Fruit fly (Drosophila melanogaster) whole organism, prepupa: ENCODE measurements around the gene mub.

ENCODE experiments used
- Blimp-1 ChIP-seq: fragments of 200-800 bp; sonication (Bioruptor generic); optimal IDR thresholded peaks from 3 replicates; lab custom pipeline; 2017; ENCODE audit warnings: missing biosample characterization, missing genetic modification characterization, mild to moderate bottlenecking, moderate library complexity, missing genetic modification reagents
- CG10669 ChIP-seq: fragments of 200-800 bp; sonication (Bioruptor generic); optimal IDR thresholded peaks from 3 replicates; lab custom pipeline; 2018; ENCODE audit warnings: missing biosample characterization, mild to moderate bottlenecking, missing genetic modification characterization, moderate library complexity
- CG11762 ChIP-seq: fragments of 200-800 bp; sonication (Bioruptor generic); optimal IDR thresholded peaks from 3 replicates; lab custom pipeline; 2016; ENCODE audit warnings: missing biosample characterization, missing genetic modification characterization; ENCODE audit not compliant: insufficient read depth
- CG11902 ChIP-seq: fragments of 200-800 bp; sonication (Bioruptor generic); optimal IDR thresholded peaks from 3 replicates; lab custom pipeline; 2016; ENCODE audit warnings: missing biosample characterization, missing genetic modification characterization
- CG15336 ChIP-seq: fragments of 200-800 bp; sonication (Bioruptor generic); IDR thresholded peaks from 2 replicates; pipeline ENCODE4 v1.3.6; 2022; ENCODE audit warnings: missing biosample characterization, missing genetic modification characterization
- CG1621 ChIP-seq: fragments of 200-800 bp; sonication (Bioruptor generic); optimal IDR thresholded peaks from 3 replicates; lab custom pipeline; 2018; ENCODE audit warnings: missing biosample characterization, mild to moderate bottlenecking, missing genetic modification characterization
- CG16779 ChIP-seq: fragments of 200-800 bp; sonication (Bioruptor generic); optimal IDR thresholded peaks from 3 replicates; lab custom pipeline; 2017; ENCODE audit warnings: missing biosample characterization, mild to moderate bottlenecking, missing genetic modification characterization
- CG31627 ChIP-seq: fragments of 200-800 bp; sonication (Bioruptor generic); optimal IDR thresholded peaks from 3 replicates; lab custom pipeline; 2016; ENCODE audit warnings: missing biosample characterization, missing genetic modification characterization
- CG32006 ChIP-seq: fragments of 200-800 bp; sonication (Bioruptor generic); optimal IDR thresholded peaks from 3 replicates; lab custom pipeline; 2017; ENCODE audit warnings: missing biosample characterization, mild to moderate bottlenecking, missing genetic modification characterization
- CG34406 ChIP-seq: fragments of 200-800 bp; sonication (Bioruptor generic); optimal IDR thresholded peaks from 3 replicates; lab custom pipeline; 2016; ENCODE audit warnings: missing biosample characterization, missing genetic modification characterization
- CG3919 ChIP-seq: fragments of 200-800 bp; sonication (Bioruptor generic); optimal IDR thresholded peaks from 3 replicates; lab custom pipeline; 2016; ENCODE audit warnings: missing biosample characterization, missing genetic modification characterization
- CG4318 ChIP-seq: fragments of 200-800 bp; sonication (Bioruptor generic); optimal IDR thresholded peaks from 3 replicates; lab custom pipeline; 2017; ENCODE audit warnings: missing biosample characterization, mild to moderate bottlenecking, missing genetic modification characterization
- CG6276 ChIP-seq: fragments of 200-800 bp; sonication (Bioruptor generic); optimal IDR thresholded peaks from 2 replicates; lab custom pipeline; 2017; ENCODE audit warnings: missing biosample characterization, mild to moderate bottlenecking, missing genetic modification characterization
- CG6808 ChIP-seq: fragments of 200-800 bp; sonication (Bioruptor generic); optimal IDR thresholded peaks from 3 replicates; lab custom pipeline; 2017; ENCODE audit warnings: missing biosample characterization, missing genetic modification characterization, mild to moderate bottlenecking, moderate library complexity, missing genetic modification reagents
- CG6854 ChIP-seq: fragments of 200-800 bp; sonication (Bioruptor generic); optimal IDR thresholded peaks from 2 replicates; lab custom pipeline; 2017; ENCODE audit warnings: missing biosample characterization, mild to moderate bottlenecking, missing genetic modification characterization
- CG7368 ChIP-seq: fragments of 200-800 bp; sonication (Bioruptor generic); optimal IDR thresholded peaks from 3 replicates; lab custom pipeline; 2016; ENCODE audit warnings: missing biosample characterization, missing genetic modification characterization
- CG8319 ChIP-seq: fragments of 200-800 bp; sonication (Bioruptor generic); optimal IDR thresholded peaks from 3 replicates; lab custom pipeline; 2016; ENCODE audit warnings: missing biosample characterization, missing genetic modification characterization
- CG8632 ChIP-seq: fragments of 200-800 bp; sonication (Bioruptor generic); optimal IDR thresholded peaks from 3 replicates; lab custom pipeline; 2016; ENCODE audit warnings: missing biosample characterization, missing genetic modification characterization
- Eip75B ChIP-seq: fragments of 200-800 bp; sonication (Bioruptor generic); optimal IDR thresholded peaks from 3 replicates; lab custom pipeline; 2016; ENCODE audit warnings: missing biosample characterization, missing genetic modification characterization
- Eip78C ChIP-seq: fragments of 200-800 bp; sonication (Bioruptor generic); peaks from one replicate; lab custom pipeline; 2016; ENCODE audit warnings: missing biosample characterization, missing genetic modification characterization
- Eip93F ChIP-seq: fragments of 200-800 bp; sonication (Bioruptor generic); optimal IDR thresholded peaks from 2 replicates; lab custom pipeline; 2016; ENCODE audit warnings: missing biosample characterization, mild to moderate bottlenecking, missing genetic modification characterization
- Ets96B ChIP-seq: fragments of 200-800 bp; optimal IDR thresholded peaks from 2 replicates; lab custom pipeline; 2019; ENCODE audit warnings: missing biosample characterization, mild to moderate bottlenecking, missing genetic modification characterization, moderate library complexity
- Gug ChIP-seq: fragments of 200-800 bp; sonication (Bioruptor generic); IDR thresholded peaks from 2 replicates; pipeline ENCODE4 v1.3.6; 2022; ENCODE audit warnings: missing biosample characterization, missing genetic modification characterization
- Hr38 ChIP-seq: sonication (Bioruptor generic); optimal IDR thresholded peaks from 2 replicates; lab custom pipeline; 2016; ENCODE audit warnings: missing biosample characterization, missing genetic modification characterization
- Hr39 ChIP-seq: fragments of 200-800 bp; sonication (Bioruptor generic); optimal IDR thresholded peaks from 2 replicates; lab custom pipeline; 2016; ENCODE audit warnings: missing biosample characterization, missing genetic modification characterization
- Hr4 ChIP-seq: fragments of 200-800 bp; sonication (Bioruptor generic); optimal IDR thresholded peaks from 3 replicates; lab custom pipeline; 2016; ENCODE audit warnings: missing biosample characterization, missing genetic modification characterization
- Met ChIP-seq: fragments of 200-800 bp; sonication (Bioruptor generic); optimal IDR thresholded peaks from 3 replicates; lab custom pipeline; 2016; ENCODE audit warnings: missing biosample characterization, missing genetic modification characterization
- OdsH ChIP-seq: fragments of 200-800 bp; sonication (Bioruptor generic); optimal IDR thresholded peaks from 3 replicates; lab custom pipeline; 2016; ENCODE audit warnings: missing biosample characterization, missing genetic modification characterization
- Smox ChIP-seq: fragments of 200-800 bp; sonication (Bioruptor generic); optimal IDR thresholded peaks from 3 replicates; lab custom pipeline; 2016; ENCODE audit warnings: missing biosample characterization, missing genetic modification characterization
- Sox102F ChIP-seq: fragments of 200-800 bp; sonication (Bioruptor generic); optimal IDR thresholded peaks from 2 replicates; lab custom pipeline; 2016; ENCODE audit warnings: missing biosample characterization, mild to moderate bottlenecking, missing genetic modification characterization
- Sox14 ChIP-seq: fragments of 200-800 bp; sonication (Bioruptor generic); optimal IDR thresholded peaks from 3 replicates; lab custom pipeline; 2016; ENCODE audit warnings: missing biosample characterization, missing genetic modification characterization
- Sox15 ChIP-seq: fragments of 200-800 bp; sonication (Bioruptor generic); optimal IDR thresholded peaks from 3 replicates; lab custom pipeline; 2016; ENCODE audit warnings: missing biosample characterization, missing genetic modification characterization
- achi ChIP-seq: fragments of 200-800 bp; sonication (Bioruptor generic); optimal IDR thresholded peaks from 3 replicates; lab custom pipeline; 2016; ENCODE audit warnings: missing biosample characterization, missing genetic modification characterization
- acj6 ChIP-seq: fragments of 200-800 bp; sonication (Bioruptor generic); optimal IDR thresholded peaks from 3 replicates; lab custom pipeline; 2016; ENCODE audit warnings: missing biosample characterization, missing genetic modification characterization
- cyc ChIP-seq: fragments of 200-800 bp; sonication (Bioruptor generic); optimal IDR thresholded peaks from 3 replicates; lab custom pipeline; 2016; ENCODE audit warnings: missing biosample characterization, missing genetic modification characterization
- dac ChIP-seq: fragments of 200-800 bp; sonication (Bioruptor generic); optimal IDR thresholded peaks from 2 replicates; lab custom pipeline; 2017; ENCODE audit warnings: missing biosample characterization, mild to moderate bottlenecking, missing genetic modification characterization
- dsx ChIP-seq: fragments of 200-800 bp; optimal IDR thresholded peaks from 3 replicates; lab custom pipeline; 2019; ENCODE audit warnings: missing biosample characterization, mild to moderate bottlenecking, missing genetic modification characterization, moderate library complexity; ENCODE audit not compliant: poor library complexity, severe bottlenecking
- eg ChIP-seq: fragments of 200-800 bp; sonication (Bioruptor generic); IDR thresholded peaks from 3 replicates; pipeline ENCODE4 v1.3.6; 2022; ENCODE audit warnings: missing biosample characterization, missing genetic modification characterization
- fd59A ChIP-seq: fragments of 200-800 bp; sonication (Bioruptor generic); optimal IDR thresholded peaks from 2 replicates; lab custom pipeline; 2017; ENCODE audit warnings: missing biosample characterization, mild to moderate bottlenecking, missing genetic modification characterization, missing genetic modification reagents
- fkh ChIP-seq: fragments of 200-800 bp; sonication (Bioruptor generic); optimal IDR thresholded peaks from 3 replicates; lab custom pipeline; 2017; ENCODE audit warnings: missing biosample characterization, mild to moderate bottlenecking, missing genetic modification characterization, moderate library complexity
- lz ChIP-seq: fragments of 200-800 bp; sonication (Bioruptor generic); optimal IDR thresholded peaks from 3 replicates; lab custom pipeline; 2016; ENCODE audit warnings: missing biosample characterization, missing genetic modification characterization
- pdm3 ChIP-seq: fragments of 200-800 bp; sonication (Bioruptor generic); optimal IDR thresholded peaks from 3 replicates; lab custom pipeline; 2016; ENCODE audit warnings: missing biosample characterization, missing genetic modification characterization
- salr ChIP-seq, 2 experiments: fragments of 200-800 bp; sonication (Bioruptor generic); optimal IDR thresholded peaks; 3 replicates each; lab custom pipeline; 2016 to 2018; ENCODE audit warnings: missing biosample characterization in 2 of 2, missing genetic modification characterization in 2 of 2, mild to moderate bottlenecking in 1 of 2
- spab ChIP-seq: fragments of 200-800 bp; sonication (Bioruptor generic); optimal IDR thresholded peaks from 2 replicates; lab custom pipeline; 2017; ENCODE audit warnings: missing biosample characterization, mild to moderate bottlenecking, missing genetic modification characterization, missing genetic modification reagents
- ss ChIP-seq, 2 experiments: fragments of 200-800 bp; sonication (Bioruptor generic); optimal IDR thresholded peaks; 2 replicates in 1 of 2; 3 replicates in 1 of 2; lab custom pipeline; 2017 to 2018; ENCODE audit warnings: mild to moderate bottlenecking in 2 of 2, missing biosample characterization in 2 of 2, missing genetic modification characterization in 2 of 2, moderate library complexity in 1 of 2
- svp ChIP-seq: fragments of 200-800 bp; sonication (Bioruptor generic); peaks from one replicate; lab custom pipeline; 2016; ENCODE audit warnings: missing biosample characterization, missing genetic modification characterization
- vri ChIP-seq: fragments of 200-800 bp; sonication (Bioruptor generic); optimal IDR thresholded peaks from 3 replicates; lab custom pipeline; 2016; ENCODE audit warnings: missing biosample characterization, mild to moderate bottlenecking, missing genetic modification characterization

Gene mub

DNA sequence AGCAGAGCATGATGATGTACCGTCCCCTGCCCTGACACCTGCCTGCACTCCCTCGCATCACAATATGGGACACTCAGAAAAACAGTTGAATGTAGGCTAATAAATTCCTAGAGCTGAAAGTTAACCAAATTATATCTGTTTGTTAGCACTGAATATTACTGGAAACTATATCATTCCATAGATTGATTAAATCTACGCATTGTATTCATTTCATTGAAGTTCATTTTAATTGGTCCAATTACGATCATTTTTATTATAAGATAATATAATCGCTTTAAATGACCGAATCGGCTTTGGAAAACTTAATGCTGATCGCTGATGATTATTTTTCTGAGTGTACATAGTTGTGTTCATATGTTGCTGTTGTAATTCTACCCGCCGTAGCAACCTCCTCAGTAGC is 74.0 kb downstream of the mub start (continued):
- TF ChIP-seq Sox102F (GFP tag; lab: Kevin White, UChicago) (no peak), svp (GFP tag; lab: Kevin White, UChicago) (peak; percentile 46), spab (GFP tag; lab: Kevin White, UChicago) (peak; percentile 30), Met (GFP tag; lab: Kevin White, UChicago) (no peak)

DNA sequence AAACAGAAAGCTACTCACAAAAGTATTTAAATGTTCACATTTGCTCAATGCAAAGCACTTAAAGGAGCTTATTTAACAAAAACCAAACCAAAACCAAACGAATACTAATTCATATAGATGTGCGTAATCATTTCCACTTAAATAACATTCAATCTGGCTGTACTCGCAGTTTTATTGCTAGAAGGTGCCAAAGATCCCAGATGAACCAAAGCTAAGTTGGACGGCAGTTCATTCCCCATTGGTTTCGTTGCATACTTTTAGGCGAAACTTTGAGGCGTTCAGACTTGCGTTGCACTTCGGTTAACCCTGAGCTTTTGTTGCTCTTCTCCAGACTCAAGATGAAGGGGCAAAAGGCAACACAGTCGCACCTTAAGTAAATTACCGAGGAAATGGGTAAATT is 85.6 kb downstream of the mub start:
- TF ChIP-seq CG15336 (GFP tag; lab: Robert Waterston, UW) = peak; percentile 22; the same call in 1 of the 2 replicates
- no peak for TF ChIP-seq Sox102F (GFP tag; lab: Kevin White, UChicago)

DNA sequence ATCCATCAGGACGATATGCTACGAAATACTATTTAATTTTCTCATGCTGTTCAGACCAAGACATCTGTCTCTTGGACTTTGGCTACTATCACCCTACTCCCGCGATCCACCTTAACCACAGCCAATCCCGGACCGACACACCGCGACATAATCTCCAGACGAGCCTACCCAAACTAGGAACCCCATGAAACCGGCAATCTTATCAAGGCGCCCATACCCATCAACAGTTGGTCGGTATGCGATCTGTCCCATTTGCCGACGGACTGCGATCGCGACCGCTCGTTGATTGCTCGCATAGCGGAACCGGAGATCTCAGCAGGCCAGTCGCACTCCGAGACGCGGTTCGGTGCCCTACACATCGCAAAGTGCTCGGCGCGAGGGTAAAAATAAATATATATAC is 89.9 kb downstream of the mub start, which contains the start of gene SLC22A:
SLC22A (plus strand) TSS at position 243 of the 400 bp plus-strand sequence.
- TF ChIP-seq CG11902 (GFP tag; lab: Kevin White, UChicago) (no peak), dac (GFP tag; lab: Kevin White, UChicago) (peak; percentile 3), CG3919 (GFP tag; lab: Kevin White, UChicago) (no peak), fd59A (GFP tag; lab: Kevin White, UChicago) (no peak), cyc (GFP tag; lab: Kevin White, UChicago) (no peak), CG6276 (GFP tag; lab: Kevin White, UChicago) (peak; percentile 77), vri (GFP tag; lab: Kevin White, UChicago) (no peak), OdsH (GFP tag; lab: Kevin White, UChicago) (peak; percentile 10), CG16779 (tag; lab: Kevin White, UChicago) (no peak), Smox (GFP tag; lab: Kevin White, UChicago) (no peak), CG8319 (GFP tag; lab: Kevin White, UChicago) (peak; percentile 0), CG31627 (no peak), CG8632 (GFP tag; lab: Kevin White, UChicago) (no peak), Met (GFP tag; lab: Kevin White, UChicago) (no peak), CG10669 (GFP tag; lab: Kevin White, UChicago) (peak; percentile 44), CG6854 (no peak), CG15336 (GFP tag; lab: Robert Waterston, UW) (peak; percentile 30; the same call in 1 of the 2 replicates), Hr38 (GFP tag; lab: Kevin White, UChicago) (no peak), ss (GFP tag; optimal IDR thresholded peaks at IDR 0.05; lab: Kevin White, UChicago) (peak; percentile 72 to 84), Ets96B (tag; lab: Kevin White, UChicago) (peak; percentile 22), Eip78C (GFP tag; lab: Kevin White, UChicago) (peak; percentile 81), CG7368 (no peak), achi (GFP tag; lab: Kevin White, UChicago) (peak; percentile 18), salr (GFP tag; optimal IDR thresholded peaks at IDR 0.05; lab: Kevin White, UChicago) (no peak), dsx (GFP tag; lab: Kevin White, UChicago) (no peak), Sox15 (GFP tag; lab: Kevin White, UChicago) (no peak), Hr4 (GFP tag; lab: Kevin White, UChicago) (peak; percentile 28), Blimp-1 (GFP tag; lab: Kevin White, UChicago) (no peak), CG1621 (tag; lab: Kevin White, UChicago) (peak; percentile 50), CG6808 (GFP tag; lab: Kevin White, UChicago) (peak; percentile 72), Hr39 (no peak), Eip75B (GFP tag; lab: Kevin White, UChicago) (peak; percentile 33), Sox14 (peak; percentile 10), pdm3 (GFP tag; lab: Kevin White, UChicago) (no peak), Eip93F (GFP tag; lab: Kevin White, UChicago) (no peak), Sox102F (GFP tag; lab: Kevin White, UChicago) (no peak), eg (GFP tag; lab: Robert Waterston, UW) (no peak; the same call in 2 of the 3 replicates), CG32006 (GFP tag; lab: Kevin White, UChicago) (no peak), CG34406 (GFP tag; lab: Kevin White, UChicago) (no peak), CG11762 (GFP tag; lab: Kevin White, UChicago) (no peak), svp (GFP tag; lab: Kevin White, UChicago) (peak; percentile 95), CG4318 (GFP tag; lab: Kevin White, UChicago) (no peak), lz (GFP tag; lab: Kevin White, UChicago) (no peak), acj6 (GFP tag; lab: Kevin White, UChicago) (no peak), Gug (GFP tag; lab: Robert Waterston, UW) (no peak), spab (GFP tag; lab: Kevin White, UChicago) (peak; percentile 66), fkh (GFP tag; lab: Kevin White, UChicago) (no peak)
